In the genomic region with DNA sequence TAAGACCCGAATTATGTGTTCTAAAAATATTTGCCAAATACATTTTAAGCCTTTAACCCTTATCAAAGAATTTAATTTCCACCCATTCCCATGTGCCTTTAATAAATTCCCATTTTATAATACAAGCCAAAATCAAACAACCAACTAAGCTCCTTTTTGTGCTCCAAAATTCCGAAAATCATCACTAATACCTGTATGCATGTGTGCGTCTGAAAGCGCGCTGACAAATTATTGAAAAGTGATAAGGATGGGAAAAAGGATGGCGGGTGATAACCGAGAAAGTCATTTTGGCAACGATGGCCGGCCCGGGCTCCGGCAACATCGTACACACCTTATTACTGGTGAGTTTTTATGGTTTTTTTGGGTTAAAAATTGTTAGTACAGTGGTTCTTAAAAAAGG, we compare ENCODE assay signal across 5 worm cellular contexts.
TF ChIP-seq lines count a peak whose summit lies in the region.

A gene (plus strand): TSS at position 285 of the 400 bp plus-strand sequence.

TF ChIP-seq in whole organism, L1 larva, 84 proteins besides CTCF, POLR2A, EP300 and RAD21:
- TF ChIP-seq elt-2 (tag; optimal IDR thresholded peaks at IDR 0.05; lab: Kevin White, UChicago) (peak; percentile 64), sptf-1 (tag; optimal IDR thresholded peaks at IDR 0.05; lab: Kevin White, UChicago) (no peak)
TF ChIP-seq in whole organism, L1 larva: peak in this region for 1.

TF ChIP-seq in whole organism, L2 larva, 48 proteins besides CTCF, POLR2A, EP300 and RAD21:
- TF ChIP-seq gmeb-1 (tag; optimal IDR thresholded peaks at IDR 0.05; lab: Kevin White, UChicago) (peak; percentile 4), ztf-1 (GFP tag; conservative IDR thresholded peaks at IDR 0.05; lab: Robert Waterston, UW) (no peak), nhr-23 (tag; optimal IDR thresholded peaks at IDR 0.05; lab: Kevin White, UChicago) (no peak), fos-1 (tag; optimal IDR thresholded peaks at IDR 0.05; lab: Kevin White, UChicago) (peak; percentile 81), ceh-82 (tag; optimal IDR thresholded peaks at IDR 0.05; lab: Kevin White, UChicago) (no peak), alr-1 (tag; optimal IDR thresholded peaks at IDR 0.05; lab: Kevin White, UChicago) (no peak), nhr-129 (tag; optimal IDR thresholded peaks at IDR 0.05; lab: Kevin White, UChicago) (no peak), R02D3.7 (tag; optimal IDR thresholded peaks at IDR 0.05; lab: Kevin White, UChicago) (no peak), ama-1 (optimal IDR thresholded peaks at IDR 0.05; lab: Kevin White, UChicago) (no peak), unc-39 (tag; optimal IDR thresholded peaks at IDR 0.05; lab: Kevin White, UChicago) (no peak), lin-11 (tag; optimal IDR thresholded peaks at IDR 0.05; lab: Kevin White, UChicago) (no peak)
TF ChIP-seq in whole organism, L2 larva: peak in this region for 2.

TF ChIP-seq in whole organism, L3 larva, 47 proteins besides CTCF, POLR2A, EP300 and RAD21:
- TF ChIP-seq nhr-25 (tag; optimal IDR thresholded peaks at IDR 0.05; lab: Kevin White, UChicago) (no peak), hmg-11 (tag; optimal IDR thresholded peaks at IDR 0.05; lab: Kevin White, UChicago) (no peak), elt-3 (tag; optimal IDR thresholded peaks at IDR 0.05; lab: Kevin White, UChicago) (no peak), elt-2 (tag; optimal IDR thresholded peaks at IDR 0.05; lab: Kevin White, UChicago) (peak; percentile 82), eor-1 (tag; optimal IDR thresholded peaks at IDR 0.05; lab: Kevin White, UChicago) (no peak), pqm-1 (tag; optimal IDR thresholded peaks at IDR 0.05; lab: Kevin White, UChicago) (peak; percentile 80), aly-2 (tag; optimal IDR thresholded peaks at IDR 0.05; lab: Kevin White, UChicago) (no peak), ceh-82 (tag; optimal IDR thresholded peaks at IDR 0.05; lab: Kevin White, UChicago) (no peak), skn-1 (tag; optimal IDR thresholded peaks at IDR 0.05; lab: Kevin White, UChicago) (peak; percentile 66), nhr-43 (tag; optimal IDR thresholded peaks at IDR 0.05; lab: Kevin White, UChicago; ENCODE audit: poor library complexity, severe bottlenecking) (no peak), daf-12 (tag; optimal IDR thresholded peaks at IDR 0.05; lab: Kevin White, UChicago) (no peak)

TF ChIP-seq in whole organism, L4 larva, 104 proteins besides CTCF, POLR2A, EP300 and RAD21 (continues in another document):
- TF ChIP-seq php-3 (GFP tag; IDR thresholded peaks at IDR 0.05; lab: Robert Waterston, UW) = no peak
- no peak for TF ChIP-seq F44E2.7 (GFP tag; IDR thresholded peaks at IDR 0.05; lab: Robert Waterston, UW)
- no peak for TF ChIP-seq snpc-4 (tag; optimal IDR thresholded peaks at IDR 0.05; lab: Kevin White, UChicago)
- no peak for TF ChIP-seq hif-1 (tag; optimal IDR thresholded peaks at IDR 0.05; lab: Kevin White, UChicago)
- TF ChIP-seq fkh-10 (GFP tag; optimal IDR thresholded peaks at IDR 0.05; lab: Kevin White, UChicago) = no peak
- no peak for TF ChIP-seq lin-13 (GFP tag; optimal IDR thresholded peaks at IDR 0.05; lab: Kevin White, UChicago)
- no peak for TF ChIP-seq F49E8.2 (tag; optimal IDR thresholded peaks at IDR 0.05; lab: Kevin White, UChicago; ENCODE audit: borderline replicate concordance)
- TF ChIP-seq mxl-2 (GFP tag; conservative IDR thresholded peaks at IDR 0.05; lab: Robert Waterston, UW) = no peak
- TF ChIP-seq nhr-48 (tag; optimal IDR thresholded peaks at IDR 0.05; lab: Kevin White, UChicago) = no peak
- no peak for TF ChIP-seq ZK337.2 (GFP tag; IDR thresholded peaks at IDR 0.05; lab: Robert Waterston, UW)
- no peak for TF ChIP-seq R02D3.7 (tag; optimal IDR thresholded peaks at IDR 0.05; lab: Kevin White, UChicago)
- TF ChIP-seq F26F4.8 (GFP tag; conservative IDR thresholded peaks at IDR 0.05; lab: Robert Waterston, UW) = no peak
- no peak for TF ChIP-seq set-16 (GFP tag; IDR thresholded peaks at IDR 0.05; lab: Robert Waterston, UW)
- no peak for TF ChIP-seq daf-8 (GFP tag; IDR thresholded peaks at IDR 0.05; lab: Robert Waterston, UW)
- no peak for TF ChIP-seq Y48G9A.11 (GFP tag; IDR thresholded peaks at IDR 0.05; lab: Robert Waterston, UW)
- no peak for TF ChIP-seq nhr-76 (tag; optimal IDR thresholded peaks at IDR 0.05; lab: Kevin White, UChicago)
- TF ChIP-seq lin-39 (tag; optimal IDR thresholded peaks at IDR 0.05; lab: Kevin White, UChicago) = no peak
- TF ChIP-seq pqm-1 (tag; optimal IDR thresholded peaks at IDR 0.05; lab: Kevin White, UChicago) = peak; percentile 65
- peak; percentile 52 for TF ChIP-seq hlh-11 (tag; optimal IDR thresholded peaks at IDR 0.05; lab: Kevin White, UChicago)
- TF ChIP-seq lin-15B (tag; optimal IDR thresholded peaks at IDR 0.05; lab: Kevin White, UChicago) = no peak
- TF ChIP-seq ZK546.5 (tag; optimal IDR thresholded peaks at IDR 0.05; lab: Kevin White, UChicago) = no peak
- no peak for TF ChIP-seq zfp-2 (tag; optimal IDR thresholded peaks at IDR 0.05; lab: Kevin White, UChicago)
- TF ChIP-seq dmd-8 (GFP tag; IDR thresholded peaks at IDR 0.05; lab: Robert Waterston, UW) = no peak
- TF ChIP-seq daf-12 (tag; optimal IDR thresholded peaks at IDR 0.05; lab: Kevin White, UChicago) = no peak
- TF ChIP-seq dpl-1 (GFP tag; optimal IDR thresholded peaks at IDR 0.05; lab: Kevin White, UChicago) = no peak
- peak; percentile 45; the same call in 1 of the 2 replicates for TF ChIP-seq dmd-6 (GFP tag; IDR thresholded peaks at IDR 0.05; lab: Robert Waterston, UW)
- TF ChIP-seq mdt-29 (GFP tag; IDR thresholded peaks at IDR 0.05; lab: Robert Waterston, UW) = no peak
- TF ChIP-seq mxl-3 (GFP tag; optimal IDR thresholded peaks at IDR 0.05; lab: Kevin White, UChicago) = peak; percentile 27
- no peak for TF ChIP-seq attf-4 (tag; optimal IDR thresholded peaks at IDR 0.05; lab: Kevin White, UChicago)
- TF ChIP-seq nhr-10 (tag; optimal IDR thresholded peaks at IDR 0.05; lab: Kevin White, UChicago) = no peak
- TF ChIP-seq F10B5.3 (tag; optimal IDR thresholded peaks at IDR 0.05; lab: Kevin White, UChicago) = no peak
- no peak for TF ChIP-seq zfp-3 (GFP tag; conservative IDR thresholded peaks at IDR 0.05; lab: Robert Waterston, UW)
- TF ChIP-seq lim-7 (GFP tag; IDR thresholded peaks at IDR 0.05; lab: Robert Waterston, UW) = no peak
- TF ChIP-seq daf-16 (GFP tag; optimal IDR thresholded peaks at IDR 0.05; lab: Kevin White, UChicago) = no peak
- peak; percentile 24 for TF ChIP-seq daf-16 (tag; optimal IDR thresholded peaks at IDR 0.05; lab: Kevin White, UChicago)

TF ChIP-seq in whole organism, young adult, 124 proteins besides CTCF, POLR2A, EP300 and RAD21:
- TF ChIP-seq nhr-80 (tag; optimal IDR thresholded peaks at IDR 0.05; lab: Kevin White, UChicago) (peak; percentile 68), lsy-27 (tag; optimal IDR thresholded peaks at IDR 0.05; lab: Kevin White, UChicago; ENCODE audit: borderline replicate concordance, insufficient read depth) (no peak), D2030.7 (GFP tag; IDR thresholded peaks at IDR 0.05; lab: Robert Waterston, UW) (no peak), B0261.1 (tag; optimal IDR thresholded peaks at IDR 0.05; lab: Kevin White, UChicago) (no peak), sptf-2 (GFP tag; optimal IDR thresholded peaks at IDR 0.05; lab: Kevin White, UChicago) (no peak)
TF ChIP-seq in whole organism, young adult: peak in this region for 1.
